Fruit fly (Drosophila melanogaster) whole organism, embryonic: ENCODE data around the gene Muc18B.

ENCODE experiments used
- Adf1 ChIP-seq: fragments of 200-800 bp; sonication (Bioruptor generic); IDR thresholded peaks from 2 replicates; pipeline ENCODE4 v1.3.6; 2022; ENCODE audit warnings: missing biosample characterization, missing genetic modification characterization
- CG12219 ChIP-seq: fragments of 200-800 bp; sonication (Bioruptor generic); optimal IDR thresholded peaks from 3 replicates; lab custom pipeline; 2018; ENCODE audit warnings: missing biosample characterization, mild to moderate bottlenecking, missing genetic modification characterization
- CG13894 ChIP-seq: fragments of 200-800 bp; sonication (Bioruptor generic); optimal IDR thresholded peaks from 3 replicates; lab custom pipeline; 2018; ENCODE audit warnings: missing biosample characterization, mild to moderate bottlenecking, missing genetic modification characterization, moderate library complexity
- CG15269 ChIP-seq: fragments of 200-800 bp; sonication (Bioruptor generic); optimal IDR thresholded peaks from 2 replicates; lab custom pipeline; 2018; ENCODE audit warnings: missing biosample characterization, mild to moderate bottlenecking, missing genetic modification characterization, moderate library complexity
- CG15601 ChIP-seq: fragments of 200-800 bp; sonication (Bioruptor generic); optimal IDR thresholded peaks from 3 replicates; lab custom pipeline; 2019; ENCODE audit warnings: missing biosample characterization, mild to moderate bottlenecking, missing genetic modification characterization, moderate library complexity
- CG17328 ChIP-seq: fragments of 200-800 bp; sonication (Bioruptor generic); IDR thresholded peaks from 2 replicates; pipeline ENCODE4 v1.3.6; 2022; ENCODE audit warnings: missing biosample characterization, missing genetic modification characterization
- CG1832 ChIP-seq: fragments of 200-800 bp; sonication (Bioruptor generic); optimal IDR thresholded peaks from 2 replicates; lab custom pipeline; 2017; ENCODE audit warnings: missing biosample characterization, mild to moderate bottlenecking, missing genetic modification characterization, inconsistent platforms
- CG18476 ChIP-seq: fragments of 200-800 bp; sonication (Bioruptor generic); optimal IDR thresholded peaks from 2 replicates; lab custom pipeline; 2016; ENCODE audit warnings: missing biosample characterization, mild to moderate bottlenecking, missing genetic modification characterization
- CG3065 ChIP-seq: fragments of 200-800 bp; sonication (Bioruptor generic); optimal IDR thresholded peaks from 2 replicates; lab custom pipeline; 2016; ENCODE audit warnings: missing biosample characterization, missing genetic modification characterization
- CG32532 ChIP-seq: fragments of 200-800 bp; sonication (Bioruptor generic); IDR thresholded peaks from 2 replicates; pipeline ENCODE4 v1.3.6; 2022; ENCODE audit warnings: missing biosample characterization, missing genetic modification characterization
- CG4360 ChIP-seq: fragments of 200-800 bp; sonication (Bioruptor generic); IDR thresholded peaks from 2 replicates; pipeline ENCODE4 v1.3.6; 2022; ENCODE audit warnings: missing biosample characterization, missing genetic modification characterization
- CG6175 ChIP-seq: fragments of 200-800 bp; sonication (Bioruptor generic); IDR thresholded peaks from 3 replicates; pipeline ENCODE4 v1.3.6; 2022; ENCODE audit warnings: missing biosample characterization, missing genetic modification characterization
- CG9932 ChIP-seq: fragments of 200-800 bp; sonication (Bioruptor generic); IDR thresholded peaks from 2 replicates; pipeline ENCODE4 v1.3.6; 2022; ENCODE audit warnings: missing biosample characterization, missing genetic modification characterization
- Dbx ChIP-seq: fragments of 200-800 bp; sonication (Bioruptor generic); IDR thresholded peaks from 3 replicates; pipeline ENCODE4 v1.3.6; 2022; ENCODE audit warnings: missing biosample characterization, missing genetic modification characterization
- Deaf1 ChIP-seq: fragments of 200-800 bp; optimal IDR thresholded peaks from 3 replicates; lab custom pipeline; 2019; ENCODE audit warnings: missing biosample characterization, mild to moderate bottlenecking, missing genetic modification characterization, moderate library complexity
- Gsc ChIP-seq: fragments of 200-800 bp; sonication (Bioruptor generic); IDR thresholded peaks from 2 replicates; pipeline ENCODE4 v1.3.6; 2022; ENCODE audit warnings: missing biosample characterization, missing genetic modification characterization
- HLHmδ ChIP-seq: fragments of 200-800 bp; sonication (Bioruptor generic); optimal IDR thresholded peaks from 2 replicates; lab custom pipeline; 2018; ENCODE audit warnings: missing biosample characterization, mild to moderate bottlenecking, missing genetic modification characterization, moderate library complexity
- HmgZ ChIP-seq: fragments of 200-800 bp; sonication (Bioruptor generic); optimal IDR thresholded peaks from 2 replicates; lab custom pipeline; 2018; ENCODE audit warnings: missing biosample characterization, mild to moderate bottlenecking, missing genetic modification characterization
- Hmr ChIP-seq: fragments of 200-800 bp; sonication (Bioruptor generic); optimal IDR thresholded peaks from 3 replicates; lab custom pipeline; 2017; ENCODE audit warnings: mild to moderate bottlenecking, missing biosample characterization, missing genetic modification reagents, missing genetic modification characterization
- MESR4 ChIP-seq: fragments of 200-800 bp; sonication (Bioruptor generic); optimal IDR thresholded peaks from 2 replicates; lab custom pipeline; 2018; ENCODE audit warnings: missing biosample characterization, mild to moderate bottlenecking, missing genetic modification characterization, moderate library complexity
- Med ChIP-seq: fragments of 200-800 bp; sonication (Bioruptor generic); peaks from one replicate; lab custom pipeline; 2016; ENCODE audit warnings: missing biosample characterization, missing genetic modification characterization, mild to moderate bottlenecking, inconsistent platforms, moderate library complexity
- NfI ChIP-seq: fragments of 200-800 bp; sonication (Bioruptor generic); optimal IDR thresholded peaks from 3 replicates; lab custom pipeline; 2018; ENCODE audit warnings: missing biosample characterization, mild to moderate bottlenecking, missing genetic modification characterization, moderate library complexity
- Six4 ChIP-seq: fragments of 200-800 bp; sonication (Bioruptor generic); optimal IDR thresholded peaks from 2 replicates; lab custom pipeline; 2016; ENCODE audit warnings: missing biosample characterization, missing genetic modification characterization
- aop ChIP-seq: fragments of 200-800 bp; sonication (Bioruptor generic); IDR thresholded peaks from 2 replicates; pipeline ENCODE4 v1.3.6; 2022; ENCODE audit warnings: missing biosample characterization, missing genetic modification characterization
- dimm ChIP-seq: fragments of 200-800 bp; sonication (Bioruptor generic); IDR thresholded peaks from 2 replicates; pipeline ENCODE4 v1.3.6; 2022; ENCODE audit warnings: missing biosample characterization, missing genetic modification characterization
- dysf ChIP-seq: fragments of 200-800 bp; sonication (Bioruptor generic); IDR thresholded peaks from 3 replicates; pipeline ENCODE4 v1.3.6; 2022; ENCODE audit warnings: missing biosample characterization, missing genetic modification characterization
- exex ChIP-seq: fragments of 200-800 bp; sonication (Bioruptor generic); optimal IDR thresholded peaks from 4 replicates; lab custom pipeline; 2018; ENCODE audit warnings: missing biosample characterization, mild to moderate bottlenecking, missing genetic modification characterization, moderate library complexity
- grn ChIP-seq: fragments of 200-800 bp; sonication (Bioruptor generic); optimal IDR thresholded peaks from 3 replicates; lab custom pipeline; 2017; ENCODE audit warnings: missing biosample characterization, missing genetic modification characterization
- her ChIP-seq: fragments of 200-800 bp; sonication (Bioruptor generic); optimal IDR thresholded peaks from 2 replicates; lab custom pipeline; 2016; ENCODE audit warnings: missing biosample characterization, missing genetic modification characterization
- hkb ChIP-seq, 2 experiments: fragments of 200-800 bp in 1 of 2; fragments of >200 bp in 1 of 2; sonication (Bioruptor generic) in 1 of 2; IDR thresholded peaks in 1 of 2; optimal IDR thresholded peaks in 1 of 2; 2 replicates each; pipeline versions ENCODE4 v1.3.6 to Lab custom; 2017 to 2022; ENCODE audit warnings: missing biosample characterization in 1 of 2, missing genetic modification characterization in 1 of 2
- kni ChIP-seq: fragments of 200-800 bp; sonication (Bioruptor generic); optimal IDR thresholded peaks from 3 replicates; lab custom pipeline; 2017; ENCODE audit warnings: mild to moderate bottlenecking, missing biosample characterization, missing genetic modification reagents, missing genetic modification characterization
- luna ChIP-seq: fragments of 200-800 bp; sonication (Bioruptor generic); optimal IDR thresholded peaks from 2 replicates; lab custom pipeline; 2016; ENCODE audit warnings: missing biosample characterization, missing genetic modification characterization
- oc ChIP-seq: fragments of 200-800 bp; sonication (Bioruptor generic); optimal IDR thresholded peaks from 2 replicates; lab custom pipeline; 2018; ENCODE audit warnings: missing biosample characterization, mild to moderate bottlenecking, missing genetic modification characterization, moderate library complexity
- org-1 ChIP-seq: fragments of 200-800 bp; sonication (Bioruptor generic); optimal IDR thresholded peaks from 2 replicates; lab custom pipeline; 2017; ENCODE audit warnings: missing biosample characterization, missing genetic modification characterization
- pan ChIP-seq, 4 experiments: fragments of >200 bp in 3 of 4; fragments of 200-800 bp in 1 of 4; sonication (Bioruptor generic) in 1 of 4; optimal IDR thresholded peaks in 3 of 4; IDR thresholded peaks in 1 of 4; 2 replicates each; pipeline versions ENCODE4 v1.3.6 to Lab custom; 2017 to 2022; ENCODE audit warnings: missing biosample characterization in 2 of 4, missing genetic modification characterization in 2 of 4, mixed read lengths in 1 of 4
- pb ChIP-seq: fragments of 200-800 bp; sonication (Bioruptor generic); optimal IDR thresholded peaks from 3 replicates; lab custom pipeline; 2016; ENCODE audit warnings: missing biosample characterization, missing genetic modification characterization
- pfk ChIP-seq: fragments of 200-800 bp; sonication (Bioruptor generic); optimal IDR thresholded peaks from 2 replicates; lab custom pipeline; 2018; ENCODE audit warnings: missing biosample characterization, mild to moderate bottlenecking, missing genetic modification characterization, moderate library complexity
- sd ChIP-seq: fragments of 200-800 bp; sonication (Bioruptor generic); optimal IDR thresholded peaks from 3 replicates; lab custom pipeline; 2018; ENCODE audit warnings: missing biosample characterization, mild to moderate bottlenecking, missing genetic modification characterization, moderate library complexity
- sens ChIP-seq: fragments of 200-800 bp; sonication (Bioruptor generic); peaks from one replicate; lab custom pipeline; 2016; ENCODE audit warnings: missing biosample characterization, missing genetic modification characterization
- sens-2 ChIP-seq: fragments of 200-800 bp; sonication (Bioruptor generic); IDR thresholded peaks from 2 replicates; pipeline ENCODE4 v1.3.6; 2022; ENCODE audit warnings: missing biosample characterization, missing genetic modification characterization
- slbo ChIP-seq: fragments of 200-800 bp; sonication (Bioruptor generic); IDR thresholded peaks from 2 replicates; pipeline ENCODE4 v1.3.6; 2022; ENCODE audit warnings: missing biosample characterization, missing genetic modification characterization
- slou ChIP-seq: fragments of 200-800 bp; sonication (Bioruptor generic); optimal IDR thresholded peaks from 3 replicates; lab custom pipeline; 2016; ENCODE audit warnings: missing biosample characterization, missing genetic modification characterization
- sob ChIP-seq: fragments of 200-800 bp; sonication (Bioruptor generic); IDR thresholded peaks from 2 replicates; pipeline ENCODE4 v1.3.6; 2022; ENCODE audit warnings: missing biosample characterization, missing genetic modification characterization
- sr ChIP-seq: fragments of 200-800 bp; sonication (Bioruptor generic); IDR thresholded peaks from 3 replicates; pipeline ENCODE4 v1.3.6; 2022; ENCODE audit warnings: missing biosample characterization, missing genetic modification characterization
- tgo ChIP-seq: fragments of 200-800 bp; sonication (Bioruptor generic); IDR thresholded peaks from 3 replicates; pipeline ENCODE4 v1.3.6; 2022; ENCODE audit warnings: missing biosample characterization, missing genetic modification characterization
- vvl ChIP-seq: fragments of 200-800 bp; sonication (Bioruptor generic); IDR thresholded peaks from 2 replicates; pipeline ENCODE4 v1.3.6; 2022; ENCODE audit warnings: missing biosample characterization, missing genetic modification characterization

The Muc18B gene

DNA sequence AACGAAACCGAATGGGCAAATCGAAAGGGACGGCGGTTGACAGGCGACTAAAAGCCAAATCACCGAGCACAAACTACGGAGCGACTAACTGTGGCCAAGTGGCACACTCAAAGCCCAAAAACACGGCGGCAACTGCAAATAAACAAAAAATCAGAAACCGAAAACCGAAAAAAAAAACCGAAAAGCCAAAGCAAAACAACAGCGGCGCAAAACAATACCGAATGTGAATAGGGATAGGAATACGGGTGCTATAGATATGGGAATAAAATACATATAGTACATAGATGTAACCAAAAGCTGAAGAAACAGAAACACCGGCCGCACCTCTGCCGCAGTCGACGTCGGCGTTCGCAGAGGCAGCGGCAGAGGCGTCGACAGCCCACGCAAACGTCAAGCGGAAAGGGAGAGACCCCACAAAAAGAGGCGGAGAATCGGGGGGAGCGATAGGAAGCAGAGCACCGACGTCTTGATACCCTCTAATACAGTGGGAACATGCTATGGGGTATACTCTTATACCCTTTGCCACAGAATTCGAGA is 48.2 kb upstream of the Muc18B start, which contains the start of gene RhoGAP18B (continued):
- TF ChIP-seq sob (GFP tag; lab: Robert Waterston, UW) (no peak), CG15269 (tag; lab: Kevin White, UChicago) (no peak), slou (GFP tag; lab: Kevin White, UChicago) (no peak), CG18476 (GFP tag; lab: Kevin White, UChicago) (no peak), hkb (optimal IDR thresholded peaks at IDR 0.05; lab: Kevin White, UChicago) (no peak), hkb (GFP tag; IDR thresholded peaks at IDR 0.05; lab: Robert Waterston, UW) (no peak), org-1 (no peak), luna (GFP tag; lab: Kevin White, UChicago) (no peak), Gsc (GFP tag; lab: Robert Waterston, UW) (no peak)

DNA sequence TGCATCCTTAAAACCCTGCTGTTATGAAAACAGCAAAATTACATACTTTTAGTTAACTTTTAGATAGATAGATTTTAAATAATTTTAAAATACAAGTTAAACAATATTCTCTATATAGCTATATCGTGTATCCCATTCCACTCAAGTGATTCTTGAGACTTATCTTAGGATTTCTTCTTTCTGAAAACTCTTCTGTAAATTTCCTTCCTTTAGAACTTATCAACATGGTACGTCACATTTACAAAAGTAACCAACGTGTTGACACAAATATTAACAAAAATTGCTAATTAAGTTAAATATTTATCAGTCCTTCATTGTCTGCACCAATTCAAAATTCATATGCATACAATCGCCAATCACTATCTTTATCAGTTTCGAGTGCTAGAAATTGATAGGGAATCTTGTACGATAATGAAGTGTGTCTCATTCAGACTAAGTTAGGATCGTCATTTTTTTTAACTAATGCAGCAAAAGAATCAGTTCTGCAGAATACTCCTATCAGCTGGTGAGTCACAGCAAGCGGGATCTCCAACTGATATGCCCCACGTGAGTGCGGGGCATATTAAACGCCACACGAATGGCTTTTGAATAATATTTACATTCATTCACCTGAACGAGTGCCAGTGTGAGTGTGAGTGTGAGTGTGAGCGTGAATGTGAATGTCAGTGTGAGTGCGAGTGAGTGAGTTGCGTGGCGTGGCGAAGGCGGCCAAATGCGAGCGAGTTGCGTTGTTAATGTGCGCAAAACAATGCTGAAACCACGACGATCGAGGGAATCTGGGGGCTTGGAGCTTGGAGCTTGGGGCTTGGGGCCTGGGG is 47.5 kb upstream of the Muc18B start:
- TF ChIP-seq CG1832 (peak; percentile 13), sens (GFP tag; lab: Kevin White, UChicago) (peak; percentile 14), MESR4 (GFP tag; lab: Kevin White, UChicago) (no peak), CG15601 (tag; lab: Kevin White, UChicago) (no peak), tgo (GFP tag; lab: Robert Waterston, UW) (0 out of 3 replicates have a peak, but pooled peaks have one; percentile 13), CG12219 (GFP tag; lab: Kevin White, UChicago) (peak; percentile 27), pan (optimal IDR thresholded peaks at IDR 0.05; lab: Kevin White, UChicago) (no peak), pan (GFP tag; optimal IDR thresholded peaks at IDR 0.05 in 1 of 2, IDR thresholded peaks at IDR 0.05 in 1 of 2) (peak in 1 of 2 experiments; percentile 49), oc (peak; percentile 25), sd (peak; percentile 69), Med (GFP tag; lab: Kevin White, UChicago) (peak; percentile 80), Deaf1 (tag; lab: Kevin White, UChicago) (peak; percentile 31), CG6175 (GFP tag; lab: Robert Waterston, UW) (peak; percentile 73; the same call in 2 of the 3 replicates), CG13894 (tag; lab: Kevin White, UChicago) (peak; percentile 70), CG4360 (GFP tag; lab: Robert Waterston, UW) (no peak), HLHmδ (peak; percentile 46), exex (tag; lab: Kevin White, UChicago) (peak; percentile 44), pb (GFP tag; lab: Kevin White, UChicago) (peak; percentile 16), her (peak; percentile 2), Six4 (GFP tag; lab: Kevin White, UChicago) (no peak), kni (peak; percentile 23), NfI (GFP tag; lab: Kevin White, UChicago) (peak; percentile 23), Hmr (GFP tag; lab: Kevin White, UChicago) (peak; percentile 24), pfk (GFP tag; lab: Kevin White, UChicago) (no peak), CG15269 (tag; lab: Kevin White, UChicago) (peak; percentile 7), sr (GFP tag; lab: Robert Waterston, UW) (peak; percentile 87), sens-2 (GFP tag; lab: Robert Waterston, UW) (no peak), CG32532 (GFP tag; lab: Robert Waterston, UW) (peak; percentile 34; the same call in 1 of the 2 replicates), CG9932 (GFP tag; lab: Robert Waterston, UW) (peak; percentile 45), vvl (GFP tag; lab: Robert Waterston, UW) (peak; percentile 93), Dbx (0 out of 3 replicates have a peak, but pooled peaks have one; percentile 36), slbo (GFP tag; lab: Robert Waterston, UW) (peak; percentile 25; the same call in 1 of the 2 replicates), HmgZ (tag; lab: Kevin White, UChicago) (peak; percentile 37), aop (GFP tag; lab: Robert Waterston, UW) (0 out of 2 replicates have a peak, but pooled peaks have one; percentile 13), dimm (GFP tag; lab: Robert Waterston, UW) (no peak), CG17328 (peak; percentile 33; the same call in 1 of the 2 replicates), dysf (GFP tag; lab: Robert Waterston, UW) (peak; percentile 34; the same call in 1 of the 3 replicates), CG3065 (GFP tag; lab: Kevin White, UChicago) (no peak), Adf1 (GFP tag; lab: Robert Waterston, UW) (peak; percentile 88), grn (GFP tag; lab: Kevin White, UChicago) (peak; percentile 51)
